Fruit fly (Drosophila melanogaster) whole organism, prepupa: Measurements from ENCODE around the gene hry.

Experiments
- CG16779 ChIP-seq: fragments of 200-800 bp; sonication (Bioruptor generic); optimal IDR thresholded peaks from 3 replicates; lab custom pipeline; 2017; ENCODE audit warnings: missing biosample characterization, mild to moderate bottlenecking, missing genetic modification characterization
- CG32006 ChIP-seq: fragments of 200-800 bp; sonication (Bioruptor generic); optimal IDR thresholded peaks from 3 replicates; lab custom pipeline; 2017; ENCODE audit warnings: missing biosample characterization, mild to moderate bottlenecking, missing genetic modification characterization
- CG3919 ChIP-seq: fragments of 200-800 bp; sonication (Bioruptor generic); optimal IDR thresholded peaks from 3 replicates; lab custom pipeline; 2016; ENCODE audit warnings: missing biosample characterization, missing genetic modification characterization
- CG6276 ChIP-seq: fragments of 200-800 bp; sonication (Bioruptor generic); optimal IDR thresholded peaks from 2 replicates; lab custom pipeline; 2017; ENCODE audit warnings: missing biosample characterization, mild to moderate bottlenecking, missing genetic modification characterization
- CG8632 ChIP-seq: fragments of 200-800 bp; sonication (Bioruptor generic); optimal IDR thresholded peaks from 3 replicates; lab custom pipeline; 2016; ENCODE audit warnings: missing biosample characterization, missing genetic modification characterization
- CG9139 ChIP-seq: fragments of 200-800 bp; sonication (Bioruptor generic); optimal IDR thresholded peaks from 3 replicates; lab custom pipeline; 2017; ENCODE audit warnings: missing biosample characterization, mild to moderate bottlenecking, missing genetic modification characterization
- Eip75B ChIP-seq: fragments of 200-800 bp; sonication (Bioruptor generic); optimal IDR thresholded peaks from 3 replicates; lab custom pipeline; 2016; ENCODE audit warnings: missing biosample characterization, missing genetic modification characterization
- Hr38 ChIP-seq: sonication (Bioruptor generic); optimal IDR thresholded peaks from 2 replicates; lab custom pipeline; 2016; ENCODE audit warnings: missing biosample characterization, missing genetic modification characterization
- Hr39 ChIP-seq: fragments of 200-800 bp; sonication (Bioruptor generic); optimal IDR thresholded peaks from 2 replicates; lab custom pipeline; 2016; ENCODE audit warnings: missing biosample characterization, missing genetic modification characterization
- Hr4 ChIP-seq: fragments of 200-800 bp; sonication (Bioruptor generic); optimal IDR thresholded peaks from 3 replicates; lab custom pipeline; 2016; ENCODE audit warnings: missing biosample characterization, missing genetic modification characterization
- Lpt ChIP-seq: fragments of 200-800 bp; sonication (Bioruptor generic); optimal IDR thresholded peaks from 3 replicates; lab custom pipeline; 2016; ENCODE audit warnings: missing biosample characterization, missing genetic modification characterization
- OdsH ChIP-seq: fragments of 200-800 bp; sonication (Bioruptor generic); optimal IDR thresholded peaks from 3 replicates; lab custom pipeline; 2016; ENCODE audit warnings: missing biosample characterization, missing genetic modification characterization
- Sox14 ChIP-seq: fragments of 200-800 bp; sonication (Bioruptor generic); optimal IDR thresholded peaks from 3 replicates; lab custom pipeline; 2016; ENCODE audit warnings: missing biosample characterization, missing genetic modification characterization
- Sox15 ChIP-seq: fragments of 200-800 bp; sonication (Bioruptor generic); optimal IDR thresholded peaks from 3 replicates; lab custom pipeline; 2016; ENCODE audit warnings: missing biosample characterization, missing genetic modification characterization
- acj6 ChIP-seq: fragments of 200-800 bp; sonication (Bioruptor generic); optimal IDR thresholded peaks from 3 replicates; lab custom pipeline; 2016; ENCODE audit warnings: missing biosample characterization, missing genetic modification characterization
- dac ChIP-seq: fragments of 200-800 bp; sonication (Bioruptor generic); optimal IDR thresholded peaks from 2 replicates; lab custom pipeline; 2017; ENCODE audit warnings: missing biosample characterization, mild to moderate bottlenecking, missing genetic modification characterization
- dsx ChIP-seq: fragments of 200-800 bp; optimal IDR thresholded peaks from 3 replicates; lab custom pipeline; 2019; ENCODE audit warnings: missing biosample characterization, mild to moderate bottlenecking, missing genetic modification characterization, moderate library complexity; ENCODE audit not compliant: poor library complexity, severe bottlenecking
- eg ChIP-seq: fragments of 200-800 bp; sonication (Bioruptor generic); IDR thresholded peaks from 3 replicates; pipeline ENCODE4 v1.3.6; 2022; ENCODE audit warnings: missing biosample characterization, missing genetic modification characterization
- pdm3 ChIP-seq: fragments of 200-800 bp; sonication (Bioruptor generic); optimal IDR thresholded peaks from 3 replicates; lab custom pipeline; 2016; ENCODE audit warnings: missing biosample characterization, missing genetic modification characterization
- svp ChIP-seq: fragments of 200-800 bp; sonication (Bioruptor generic); peaks from one replicate; lab custom pipeline; 2016; ENCODE audit warnings: missing biosample characterization, missing genetic modification characterization

hry gene

DNA sequence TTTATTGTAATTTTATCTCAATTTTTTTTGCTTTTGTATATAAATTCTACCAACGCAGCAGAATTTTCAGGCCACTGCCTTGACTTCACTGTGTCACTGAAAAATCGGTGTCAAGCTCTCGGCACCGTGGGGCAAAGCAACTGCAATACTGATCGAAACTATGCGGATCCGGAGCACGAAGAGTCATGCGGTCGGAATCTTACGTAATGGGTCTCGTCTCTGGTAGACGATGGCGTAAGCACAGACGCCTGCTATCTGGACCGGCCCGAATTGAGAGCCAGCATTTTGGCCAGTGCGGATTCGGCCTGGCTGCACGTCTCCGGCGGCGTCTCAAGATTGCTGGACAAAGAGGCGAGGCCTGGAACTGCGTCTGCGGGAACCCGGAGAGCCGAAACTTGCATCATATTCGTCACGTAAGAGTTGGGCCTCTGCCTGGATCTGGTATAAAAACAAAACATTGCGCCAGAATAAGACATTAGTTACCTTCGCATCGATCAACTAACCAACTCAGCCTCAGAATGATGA lies 50.8 kb downstream of the hry start, which contains the start of gene Cp18:
Gene Cp18, plus strand, starts transcription at position 475 of the 525 bp plus-strand sequence.
- TF ChIP-seq Lpt (GFP tag; lab: Kevin White, UChicago), result no peak
- no peak for TF ChIP-seq eg (GFP tag; lab: Robert Waterston, UW)
- TF ChIP-seq CG3919 (GFP tag; lab: Kevin White, UChicago), result no peak
- TF ChIP-seq, all 60 proteins: peak for 0

DNA sequence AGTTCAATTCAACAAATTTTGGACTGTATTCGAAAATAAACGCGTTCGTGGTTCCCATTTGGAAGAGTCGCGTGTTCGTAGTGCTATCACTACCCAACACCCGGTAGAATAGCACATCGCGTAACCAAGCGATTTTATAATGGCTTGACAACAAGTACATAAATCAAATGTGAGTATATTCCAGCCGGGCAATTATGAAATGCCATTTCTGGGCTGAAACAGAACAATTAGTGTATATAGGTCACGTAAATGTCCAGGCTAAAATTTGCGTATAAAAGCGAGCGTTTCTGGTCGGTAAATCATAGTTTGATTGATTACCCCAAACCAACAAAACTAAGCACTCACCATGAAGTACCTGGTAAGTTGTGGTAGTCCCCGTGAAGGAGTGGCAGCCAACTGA lies 52.6 kb downstream of the hry start, which contains the start of gene Cp15:
Gene Cp15, plus strand, starts transcription at position 301 of the 400 bp plus-strand sequence.
- TF ChIP-seq CG16779 (tag; lab: Kevin White, UChicago) (no peak), pdm3 (GFP tag; lab: Kevin White, UChicago) (no peak), svp (GFP tag; lab: Kevin White, UChicago) (no peak), Hr39 (GFP tag; lab: Kevin White, UChicago) (no peak), Hr38 (no peak), acj6 (no peak), Sox15 (no peak), Eip75B (GFP tag; lab: Kevin White, UChicago) (no peak), CG6276 (GFP tag; lab: Kevin White, UChicago) (no peak), CG32006 (GFP tag; lab: Kevin White, UChicago) (no peak), dsx (GFP tag; lab: Kevin White, UChicago) (no peak), Sox14 (GFP tag; lab: Kevin White, UChicago) (no peak), CG8632 (GFP tag; lab: Kevin White, UChicago) (no peak), OdsH (GFP tag; lab: Kevin White, UChicago) (no peak), dac (GFP tag; lab: Kevin White, UChicago) (no peak), Hr4 (no peak), CG9139 (no peak)
